Worm (Caenorhabditis elegans): ENCODE data around the gene let-858.
A peak's percentile ranks its signal among the peaks of the same experiment; 100 is the strongest.

Gene let-858

DNA sequence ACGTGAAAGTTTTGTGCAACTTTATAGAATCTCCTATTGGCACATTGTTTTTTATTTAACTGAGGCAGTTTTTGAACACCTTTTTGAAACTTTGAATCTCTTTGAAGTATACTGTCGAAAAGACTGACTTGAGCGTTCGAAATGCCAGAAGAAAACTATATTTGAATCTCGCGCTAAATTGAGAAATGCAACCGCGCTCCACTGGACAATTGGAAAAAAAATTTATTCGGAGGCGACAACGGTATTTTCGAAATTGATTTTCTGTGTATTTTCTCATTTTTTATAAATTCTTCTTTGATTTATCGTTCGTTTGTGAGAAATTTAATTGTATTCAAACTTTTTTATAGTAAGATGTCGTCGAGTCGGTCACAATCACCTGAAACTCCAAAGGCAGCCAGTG, at the start of gene let-858 (continued):
- TF ChIP-seq nhr-76 (tag; optimal IDR thresholded peaks at IDR 0.05): no peak
- no peak for TF ChIP-seq fkh-4 (tag; optimal IDR thresholded peaks at IDR 0.05; ENCODE audit: borderline replicate concordance)
- TF ChIP-seq sptf-1 (tag; optimal IDR thresholded peaks at IDR 0.05): no peak
- no peak for TF ChIP-seq grh-1 (GFP tag; IDR thresholded peaks at IDR 0.05)
- peak; percentile 49 for TF ChIP-seq dsc-1 (tag; optimal IDR thresholded peaks at IDR 0.05)
- no peak for TF ChIP-seq mdl-1 (tag; optimal IDR thresholded peaks at IDR 0.05)
- peak; percentile 53 for TF ChIP-seq blmp-1 (tag; optimal IDR thresholded peaks at IDR 0.05)
- TF ChIP-seq tlp-1 (tag; optimal IDR thresholded peaks at IDR 0.05): no peak
- TF ChIP-seq jun-1 (tag; optimal IDR thresholded peaks at IDR 0.05): peak; percentile 22
- no peak for TF ChIP-seq nhr-11 (tag; optimal IDR thresholded peaks at IDR 0.05)
- peak; percentile 54 for TF ChIP-seq C16A3.4 (tag; optimal IDR thresholded peaks at IDR 0.05)
- no peak for TF ChIP-seq elt-2 (tag; optimal IDR thresholded peaks at IDR 0.05)
- peak; percentile 8 to 59 (median 50) for TF ChIP-seq ceh-82 (tag; optimal IDR thresholded peaks at IDR 0.05)
- peak; percentile 54 for TF ChIP-seq lin-14 (GFP tag; optimal IDR thresholded peaks at IDR 0.05)
- no peak for TF ChIP-seq Y116A8C.19 (tag; optimal IDR thresholded peaks at IDR 0.05; ENCODE audit: borderline replicate concordance)
- TF ChIP-seq egl-13 (tag; optimal IDR thresholded peaks at IDR 0.05): no peak
- peak; percentile 26 for TF ChIP-seq skn-1 (tag; optimal IDR thresholded peaks at IDR 0.05)
- no peak for TF ChIP-seq zag-1 (tag; optimal IDR thresholded peaks at IDR 0.05)
- TF ChIP-seq fkh-10 (GFP tag; optimal IDR thresholded peaks at IDR 0.05): no peak
- TF ChIP-seq ztf-11 (tag; optimal IDR thresholded peaks at IDR 0.05): peak in 1 of 2 experiments; percentile 11
- no peak for TF ChIP-seq pqm-1 (tag; optimal IDR thresholded peaks at IDR 0.05)
- no peak for TF ChIP-seq egl-27 (tag; optimal IDR thresholded peaks at IDR 0.05)
- no peak for TF ChIP-seq pag-3 (tag; optimal IDR thresholded peaks at IDR 0.05; ENCODE audit: borderline replicate concordance, insufficient read depth)
- peak; percentile 27 for TF ChIP-seq F16B12.6 (tag; optimal IDR thresholded peaks at IDR 0.05)
- no peak for TF ChIP-seq ces-1 (GFP tag; optimal IDR thresholded peaks at IDR 0.05)
- peak; percentile 67 to 82 for TF ChIP-seq lsy-2 (tag; optimal IDR thresholded peaks at IDR 0.05)
- no peak for TF ChIP-seq fkh-8 (tag; optimal IDR thresholded peaks at IDR 0.05)
- TF ChIP-seq nhr-90 (tag; optimal IDR thresholded peaks at IDR 0.05; ENCODE audit: poor library complexity): peak; percentile 67
- no peak for TF ChIP-seq nhr-84 (tag; optimal IDR thresholded peaks at IDR 0.05)
- TF ChIP-seq xbp-1 (tag; optimal IDR thresholded peaks at IDR 0.05): peak; percentile 58

DNA sequence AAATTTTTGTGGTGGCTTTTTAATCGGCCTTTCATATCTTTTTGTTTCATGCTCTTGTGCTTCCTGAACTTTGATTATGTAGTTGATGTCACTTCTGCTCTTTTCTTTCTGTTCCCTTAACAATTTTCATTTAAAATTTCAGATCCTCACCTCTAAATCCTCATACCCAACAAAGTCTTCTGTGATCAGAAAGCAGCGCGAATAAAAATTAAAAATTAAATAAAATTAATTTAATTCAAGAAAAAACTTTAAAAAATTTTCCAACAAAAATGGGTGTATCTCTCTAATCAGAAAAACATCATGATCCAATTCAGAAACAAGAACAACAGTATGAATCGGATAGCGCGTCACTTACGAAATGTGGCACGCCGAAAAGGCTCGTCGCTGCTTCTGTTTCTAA, 46.9 kb upstream of the let-858 start, which contains the start of gene ptp-3:
ptp-3 (plus strand) TSS at position 301 of the 400 bp plus-strand sequence.
- no peak for TF ChIP-seq nhr-71 (tag; optimal IDR thresholded peaks at IDR 0.05)
- no peak for TF ChIP-seq mdl-1 (tag; optimal IDR thresholded peaks at IDR 0.05)
- TF ChIP-seq unc-130 (tag; optimal IDR thresholded peaks at IDR 0.05): no peak
- no peak for TF ChIP-seq C16A3.4 (tag; optimal IDR thresholded peaks at IDR 0.05)
- no peak for TF ChIP-seq ceh-8 (GFP tag; optimal IDR thresholded peaks at IDR 0.05)
- no peak for TF ChIP-seq fkh-10 (GFP tag; optimal IDR thresholded peaks at IDR 0.05)
- no peak for TF ChIP-seq lsy-2 (tag; optimal IDR thresholded peaks at IDR 0.05)

DNA sequence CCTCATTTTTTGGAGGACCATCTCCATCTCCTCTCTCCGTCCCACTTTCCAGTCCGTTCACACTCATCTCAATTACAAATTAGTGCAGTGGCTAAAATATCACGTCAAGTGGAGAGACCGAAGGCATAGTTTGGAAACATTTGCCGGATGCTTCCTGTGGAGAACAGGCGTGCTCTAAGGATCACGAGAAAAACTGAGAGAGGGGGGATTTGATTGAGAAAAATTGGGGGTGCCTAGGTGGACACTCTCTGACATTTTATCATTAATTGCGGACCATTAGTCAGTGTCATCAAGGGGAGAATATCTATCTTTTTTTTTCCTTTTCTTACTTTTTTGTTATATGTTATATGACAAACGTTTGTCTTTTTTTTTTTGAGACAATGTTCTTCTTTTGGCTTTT, 40.2 kb upstream of the let-858 start:
- TF ChIP-seq mdl-1 (tag; optimal IDR thresholded peaks at IDR 0.05) (no peak), unc-98 (GFP tag; IDR thresholded peaks at IDR 0.05) (no peak), ceh-82 (tag; optimal IDR thresholded peaks at IDR 0.05) (no peak), efl-1 (optimal IDR thresholded peaks at IDR 0.05) (no peak), efl-1 (GFP tag; optimal IDR thresholded peaks at IDR 0.05 in 1 of 2) (no peak), ceh-88 (GFP tag; IDR thresholded peaks at IDR 0.05) (no peak), snu-23 (GFP tag; optimal IDR thresholded peaks at IDR 0.05) (peak; percentile 5), nhr-12 (tag; optimal IDR thresholded peaks at IDR 0.05) (no peak), hpl-2 (GFP tag; optimal IDR thresholded peaks at IDR 0.05) (no peak), lsy-2 (tag; optimal IDR thresholded peaks at IDR 0.05) (peak in 1 of 2 experiments; percentile 25), tlp-1 (tag; optimal IDR thresholded peaks at IDR 0.05) (no peak), pax-3 (tag; optimal IDR thresholded peaks at IDR 0.05) (no peak), dpl-1 (GFP tag; optimal IDR thresholded peaks at IDR 0.05) (no peak), pqm-1 (tag; optimal IDR thresholded peaks at IDR 0.05) (no peak), fkh-10 (GFP tag; optimal IDR thresholded peaks at IDR 0.05) (no peak), ceh-63 (GFP tag; optimal IDR thresholded peaks at IDR 0.05) (no peak), dsc-1 (tag; optimal IDR thresholded peaks at IDR 0.05) (no peak), lin-14 (GFP tag; optimal IDR thresholded peaks at IDR 0.05) (peak; percentile 74), nhr-71 (tag; optimal IDR thresholded peaks at IDR 0.05) (peak; percentile 55), ztf-11 (tag; optimal IDR thresholded peaks at IDR 0.05) (no peak), fos-1 (tag; optimal IDR thresholded peaks at IDR 0.05) (no peak), lin-39 (tag; optimal IDR thresholded peaks at IDR 0.05) (peak; percentile 38), hlh-17 (GFP tag; optimal IDR thresholded peaks at IDR 0.05; ENCODE audit: borderline replicate concordance) (no peak), lin-35 (GFP tag; optimal IDR thresholded peaks at IDR 0.05) (no peak), mef-2 (tag; optimal IDR thresholded peaks at IDR 0.05) (no peak), lin-15B (tag; optimal IDR thresholded peaks at IDR 0.05) (no peak)
